Worm (Caenorhabditis elegans) whole organism, L4 larva: ENCODE data around the gene prx-3.

Source experiments
- F26F4.8 ChIP-seq: fragments of 200-800 bp; sonication (Bioruptor generic); conservative IDR thresholded peaks from 2 replicates; pipeline ENCODE4 v1.3.6; 2022; ENCODE audit warnings: missing genetic modification characterization, missing compliant biosample characterization
- F44E2.7 ChIP-seq: fragments of 200-800 bp; sonication (Bioruptor generic); IDR thresholded peaks from 2 replicates; pipeline ENCODE4 v2.1.2; 2022; ENCODE audit warnings: missing genetic modification characterization, missing compliant biosample characterization
- aha-1 ChIP-seq: fragments of 150-350 bp; peaks from one replicate; lab custom pipeline; 2014; ENCODE audit warnings: missing biosample characterization, missing genetic modification characterization
- ama-1 ChIP-seq: fragments of 150-350 bp; optimal IDR thresholded peaks from 2 replicates; lab custom pipeline; 2014; ENCODE audit warnings: inconsistent platforms, mixed read lengths
- arid-1 ChIP-seq: fragments of 200-800 bp; sonication (Bioruptor generic); conservative IDR thresholded peaks from 2 replicates; pipeline ENCODE4 v1.3.6; 2022; ENCODE audit warnings: missing genetic modification reagents, missing genetic modification characterization, missing compliant biosample characterization
- ceh-28 ChIP-seq: fragments of 150-350 bp; optimal IDR thresholded peaks from 2 replicates; lab custom pipeline; 2014; ENCODE audit warnings: missing biosample characterization, missing genetic modification reagents, missing genetic modification characterization
- ceh-32 ChIP-seq: sonication (generic microtip); optimal IDR thresholded peaks from 2 replicates; lab custom pipeline; 2016; ENCODE audit warnings: mild to moderate bottlenecking, missing genetic modification characterization, missing compliant biosample characterization; ENCODE audit not compliant: poor library complexity
- ceh-62 ChIP-seq: sonication (generic microtip); optimal IDR thresholded peaks from 2 replicates; lab custom pipeline; 2017; ENCODE audit warnings: missing biosample characterization, missing genetic modification characterization
- ctbp-1 ChIP-seq: fragments of 200-800 bp; sonication (Bioruptor generic); IDR thresholded peaks from 2 replicates; pipeline ENCODE4 v1.3.6; 2022; ENCODE audit warnings: missing genetic modification reagents, missing genetic modification characterization, missing compliant biosample characterization
- daf-12 ChIP-seq: fragments of 150-350 bp; optimal IDR thresholded peaks from 2 replicates; lab custom pipeline; 2014; ENCODE audit warnings: missing biosample characterization, missing genetic modification reagents, missing genetic modification characterization
- daf-16 ChIP-seq, 3 experiments: sonication (generic microtip); optimal IDR thresholded peaks; 2 replicates each; lab custom pipeline; 2016 to 2017; ENCODE audit warnings: missing genetic modification characterization in 3 of 3, missing genetic modification reagents in 3 of 3, mild to moderate bottlenecking in 2 of 3, missing compliant biosample characterization in 2 of 3, missing biosample characterization in 1 of 3, moderate library complexity in 1 of 3
- dmd-8 ChIP-seq: fragments of 200-800 bp; sonication (Bioruptor generic); IDR thresholded peaks from 2 replicates; pipeline ENCODE4 v1.3.6; 2022; ENCODE audit warnings: missing genetic modification characterization, missing compliant biosample characterization
- dmd-9 ChIP-seq: fragments of 200-800 bp; sonication (Bioruptor generic); IDR thresholded peaks from 2 replicates; pipeline ENCODE4 v1.3.6; 2022; ENCODE audit warnings: missing genetic modification reagents, missing genetic modification characterization, missing compliant biosample characterization
- dpl-1 ChIP-seq: fragments of 150-350 bp; optimal IDR thresholded peaks from 2 replicates; lab custom pipeline; 2014; ENCODE audit warnings: missing biosample characterization, missing genetic modification reagents, missing genetic modification characterization
- dve-1 ChIP-seq: sonication (generic microtip); optimal IDR thresholded peaks from 2 replicates; lab custom pipeline; 2017; ENCODE audit warnings: antibody characterized with exemption, mild to moderate bottlenecking, missing genetic modification characterization, missing compliant biosample characterization; ENCODE audit not compliant: insufficient read depth
- egl-27 ChIP-seq: sonication (generic microtip); optimal IDR thresholded peaks from 3 replicates; lab custom pipeline; 2017; ENCODE audit warnings: missing biosample characterization, missing genetic modification reagents, missing genetic modification characterization
- hif-1 ChIP-seq, 2 experiments: sonication (generic microtip); optimal IDR thresholded peaks; 2 replicates each; lab custom pipeline; 2016 to 2017; ENCODE audit warnings: missing compliant biosample characterization in 2 of 2, missing genetic modification characterization in 2 of 2, missing genetic modification reagents in 2 of 2, missing genotype in 2 of 2, mild to moderate bottlenecking in 1 of 2
- hlh-11 ChIP-seq: fragments of 200-800 bp; sonication (Bioruptor generic); optimal IDR thresholded peaks from 2 replicates; lab custom pipeline; 2018; ENCODE audit warnings: mild to moderate bottlenecking, missing genetic modification characterization, missing compliant biosample characterization
- lim-7 ChIP-seq: fragments of 200-800 bp; sonication (Bioruptor generic); IDR thresholded peaks from 2 replicates; pipeline ENCODE4 v1.3.6; 2022; ENCODE audit warnings: missing genetic modification characterization, missing compliant biosample characterization
- lsy-2 ChIP-seq, 2 experiments: fragments of 150-350 bp in 1 of 2; sonication (generic microtip) in 1 of 2; optimal IDR thresholded peaks; 2 replicates each; lab custom pipeline; 2014 to 2017; ENCODE audit warnings: missing biosample characterization in 2 of 2, missing genetic modification characterization in 2 of 2
- mep-1 ChIP-seq: fragments of 150-350 bp; sonication (generic microtip); optimal IDR thresholded peaks from 3 replicates; lab custom pipeline; 2014; ENCODE audit warnings: missing biosample characterization, missing genetic modification characterization
- mxl-2 ChIP-seq: fragments of 200-800 bp; sonication (Bioruptor generic); conservative IDR thresholded peaks from 2 replicates; pipeline ENCODE4 v1.3.6; 2022; ENCODE audit warnings: missing genetic modification reagents, missing genetic modification characterization, missing compliant biosample characterization
- nhr-11 ChIP-seq: fragments of 150-350 bp; optimal IDR thresholded peaks from 2 replicates; lab custom pipeline; 2014; ENCODE audit warnings: missing biosample characterization, missing genetic modification characterization
- nhr-28 ChIP-seq: fragments of 150-350 bp; optimal IDR thresholded peaks from 2 replicates; lab custom pipeline; 2014; ENCODE audit warnings: missing biosample characterization, missing genetic modification characterization
- nhr-6 ChIP-seq: fragments of 150-350 bp; optimal IDR thresholded peaks from 2 replicates; lab custom pipeline; 2014; ENCODE audit warnings: missing biosample characterization, missing genetic modification characterization
- nhr-77 ChIP-seq: fragments of 150-350 bp; optimal IDR thresholded peaks from 2 replicates; lab custom pipeline; 2014; ENCODE audit warnings: missing biosample characterization, missing genetic modification characterization
- pha-4 ChIP-seq, 2 experiments: fragments of 150-350 bp in 1 of 2; fragments of 200-800 bp in 1 of 2; sonication (Bioruptor generic) in 1 of 2; IDR thresholded peaks in 1 of 2; optimal IDR thresholded peaks in 1 of 2; 2 replicates each; pipeline versions ENCODE4 v1.3.6 to Lab custom; 2014 to 2022; ENCODE audit warnings: missing genetic modification characterization in 2 of 2, missing genetic modification reagents in 2 of 2, missing biosample characterization in 1 of 2, missing compliant biosample characterization in 1 of 2
- php-3 ChIP-seq: fragments of 200-800 bp; sonication (Bioruptor generic); IDR thresholded peaks from 2 replicates; pipeline ENCODE4 v1.3.6; 2022; ENCODE audit warnings: missing genetic modification reagents, missing genetic modification characterization, missing compliant biosample characterization
- set-16 ChIP-seq: fragments of 200-800 bp; sonication (Bioruptor generic); IDR thresholded peaks from 2 replicates; pipeline ENCODE4 v1.3.6; 2022; ENCODE audit warnings: missing genetic modification reagents, missing genetic modification characterization, missing compliant biosample characterization
- skn-1 ChIP-seq: fragments of 150-350 bp; optimal IDR thresholded peaks from 2 replicates; lab custom pipeline; 2014; ENCODE audit warnings: missing biosample characterization, missing genetic modification characterization
- tra-1 ChIP-seq: fragments of 200-800 bp; sonication (Bioruptor generic); IDR thresholded peaks from 2 replicates; pipeline ENCODE4 v1.3.6; 2022; ENCODE audit warnings: missing genetic modification reagents, missing genetic modification characterization, missing compliant biosample characterization
- unc-130 ChIP-seq: sonication (generic microtip); optimal IDR thresholded peaks from 2 replicates; lab custom pipeline; 2016; ENCODE audit warnings: missing genetic modification reagents, missing genetic modification characterization, missing compliant biosample characterization
- unc-39 ChIP-seq: sonication (generic microtip); optimal IDR thresholded peaks from 2 replicates; lab custom pipeline; 2017; ENCODE audit warnings: missing biosample characterization, missing genetic modification characterization
- unc-62 ChIP-seq, 3 experiments: fragments of 150-350 bp in 1 of 3; sonication (generic microtip); optimal IDR thresholded peaks in 2 of 3; peaks in 1 of 3; 1 replicate in 1 of 3; 2 replicates in 2 of 3; lab custom pipeline; 2014 to 2017; ENCODE audit warnings: missing biosample characterization in 3 of 3, missing genetic modification characterization in 3 of 3, missing genetic modification reagents in 3 of 3, missing genotype in 1 of 3
- zip-11 ChIP-seq: fragments of 200-800 bp; sonication (Bioruptor generic); IDR thresholded peaks from 2 replicates; pipeline ENCODE4 v1.3.6; 2022; ENCODE audit warnings: missing genetic modification characterization, missing compliant biosample characterization
- ztf-7 ChIP-seq: fragments of 150-350 bp; optimal IDR thresholded peaks from 2 replicates; lab custom pipeline; 2014; ENCODE audit warnings: missing biosample characterization, missing genetic modification characterization

Gene prx-3

ce11 chrX:6112817-6113216, at the start of gene prx-3:
Gene prx-3 (minus strand): TSS chrX:6112917.
- TF ChIP-seq nhr-28 (tag; lab: Kevin White, UChicago) (peak; percentile 5), daf-16 (GFP tag; optimal IDR thresholded peaks at IDR 0.05; lab: Kevin White, UChicago) (no peak), daf-16 (tag; optimal IDR thresholded peaks at IDR 0.05; lab: Kevin White, UChicago) (peak; percentile 43), dve-1 (tag; lab: Kevin White, UChicago) (peak; percentile 37), php-3 (GFP tag; lab: Robert Waterston, UW) (no peak)

ce11 chrX:6162037-6162436, 49.3 kb upstream of the prx-3 start:
- TF ChIP-seq dmd-8 (GFP tag; lab: Robert Waterston, UW): no peak
- peak; percentile 71 for TF ChIP-seq set-16
- TF ChIP-seq nhr-6 (tag; lab: Kevin White, UChicago): no peak
- TF ChIP-seq mxl-2 (GFP tag; lab: Robert Waterston, UW): 0 out of 2 replicates have a peak, but pooled peaks have one; percentile 24
- no peak for TF ChIP-seq arid-1 (GFP tag; lab: Robert Waterston, UW)

ce11 chrX:6160427-6160826, 47.7 kb upstream of the prx-3 start, which contains the start of gene odd-2:
Gene odd-2 (minus strand): TSS chrX:6160527.
- TF ChIP-seq tra-1 (GFP tag; lab: Robert Waterston, UW): no peak
- TF ChIP-seq ama-1 (lab: Kevin White, UChicago): no peak
- no peak for TF ChIP-seq set-16
- TF ChIP-seq aha-1: peak; percentile 66
- no peak for TF ChIP-seq unc-62 (GFP tag; optimal IDR thresholded peaks at IDR 0.05 in 1 of 2; lab: Kevin White, UChicago)
- no peak for TF ChIP-seq unc-62 (tag; optimal IDR thresholded peaks at IDR 0.05; lab: Kevin White, UChicago)
- no peak for TF ChIP-seq ceh-32 (tag; lab: Kevin White, UChicago)
- no peak for TF ChIP-seq zip-11

DNA sequence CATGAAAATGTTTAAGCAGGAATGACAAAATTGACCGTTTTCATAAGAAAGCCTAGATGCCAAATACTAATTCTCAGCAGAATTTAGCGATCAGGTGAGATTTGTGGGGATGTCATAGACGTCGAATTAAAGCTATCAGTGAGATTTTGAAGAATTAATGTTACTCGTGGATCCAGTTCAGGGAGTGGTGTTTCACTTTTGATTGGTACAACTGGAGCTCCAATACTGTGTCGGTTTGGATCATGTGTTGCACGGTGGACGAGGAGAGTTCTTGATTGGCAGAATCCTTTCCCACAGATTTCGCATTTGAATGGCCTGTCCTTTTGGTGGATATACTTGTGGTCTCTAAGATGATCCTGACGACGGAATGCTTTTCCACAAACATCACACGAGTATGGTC, 46.8 kb upstream of the prx-3 start:
- no peak for TF ChIP-seq mxl-2 (GFP tag; lab: Robert Waterston, UW)
- peak in 1 of 2 experiments; percentile 91 for TF ChIP-seq unc-62 (GFP tag; optimal IDR thresholded peaks at IDR 0.05 in 1 of 2; lab: Kevin White, UChicago)
- TF ChIP-seq unc-62 (tag; optimal IDR thresholded peaks at IDR 0.05; lab: Kevin White, UChicago): no peak

DNA sequence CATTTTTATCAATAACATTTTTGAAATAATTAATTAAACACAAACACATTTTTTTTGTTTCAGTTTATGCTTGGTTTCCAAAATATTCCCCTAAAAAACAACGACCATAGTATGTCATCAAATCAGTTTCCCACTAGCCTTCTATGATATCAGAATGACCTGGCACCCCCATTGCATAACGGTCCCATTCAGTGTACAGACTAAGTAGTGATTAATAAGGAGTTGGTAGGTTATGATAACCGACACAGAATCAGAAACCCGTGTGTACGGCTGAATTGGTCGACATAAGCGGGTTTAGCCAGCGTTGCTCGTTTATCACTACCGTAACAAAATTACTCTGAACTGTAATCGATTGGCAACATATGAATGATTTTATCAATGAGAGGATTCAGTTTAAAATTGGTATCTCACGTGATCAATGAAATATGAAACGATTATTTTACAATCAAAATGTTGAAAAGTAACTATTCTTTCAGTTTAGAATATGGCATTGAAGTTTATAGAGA, 44.7 kb upstream of the prx-3 start:
- TF ChIP-seq F44E2.7 (no peak), unc-39 (tag; lab: Kevin White, UChicago) (no peak), unc-130 (GFP tag; lab: Kevin White, UChicago) (no peak), lim-7 (GFP tag; lab: Robert Waterston, UW) (no peak), aha-1 (peak; percentile 39), lsy-2 (tag; optimal IDR thresholded peaks at IDR 0.05; lab: Kevin White, UChicago) (no peak), daf-12 (tag; lab: Kevin White, UChicago) (no peak), egl-27 (tag; lab: Kevin White, UChicago) (no peak)

- TF ChIP-seq hif-1 (tag; optimal IDR thresholded peaks at IDR 0.05; lab: Kevin White, UChicago) (no peak), ztf-7 (tag; lab: Kevin White, UChicago) (no peak), ceh-62 (tag; lab: Kevin White, UChicago) (no peak), nhr-11 (tag; lab: Kevin White, UChicago) (no peak)
- TF ChIP-seq, all 104 proteins: peak for 0
These were observed 42.7 kb upstream of the prx-3 start for ce11 chrX:6155436-6155835.

ce11 chrX:6150949-6151519, 38.3 kb upstream of the prx-3 start:
- no peak for TF ChIP-seq unc-39 (tag; lab: Kevin White, UChicago)
- no peak for TF ChIP-seq dpl-1 (GFP tag; lab: Kevin White, UChicago)
- TF ChIP-seq dmd-8 (GFP tag; lab: Robert Waterston, UW): no peak
- TF ChIP-seq ceh-28 (tag; lab: Kevin White, UChicago): no peak
- TF ChIP-seq dmd-9 (GFP tag; lab: Robert Waterston, UW): no peak
- TF ChIP-seq daf-16 (GFP tag; optimal IDR thresholded peaks at IDR 0.05; lab: Kevin White, UChicago): peak in 1 of 2 experiments; percentile 41
- TF ChIP-seq daf-16 (tag; optimal IDR thresholded peaks at IDR 0.05; lab: Kevin White, UChicago): no peak
- TF ChIP-seq ctbp-1 (GFP tag; lab: Robert Waterston, UW): no peak
- TF ChIP-seq mep-1: no peak
- no peak for TF ChIP-seq F26F4.8 (GFP tag; lab: Robert Waterston, UW)
- no peak for TF ChIP-seq nhr-77 (tag; lab: Kevin White, UChicago)
- TF ChIP-seq skn-1 (tag; lab: Kevin White, UChicago): no peak
- no peak for TF ChIP-seq lim-7 (GFP tag; lab: Robert Waterston, UW)
- TF ChIP-seq hlh-11 (tag; lab: Kevin White, UChicago): peak; percentile 37
- TF ChIP-seq hif-1 (tag; optimal IDR thresholded peaks at IDR 0.05; lab: Kevin White, UChicago): no peak
- TF ChIP-seq pha-4 (GFP tag; IDR thresholded peaks at IDR 0.05; lab: Robert Waterston, UW): no peak
- TF ChIP-seq pha-4 (tag; optimal IDR thresholded peaks at IDR 0.05; lab: Kevin White, UChicago): no peak
- TF ChIP-seq unc-62 (GFP tag; optimal IDR thresholded peaks at IDR 0.05 in 1 of 2; lab: Kevin White, UChicago): peak in 1 of 2 experiments; percentile 60
- no peak for TF ChIP-seq unc-62 (tag; optimal IDR thresholded peaks at IDR 0.05; lab: Kevin White, UChicago)
